Worm (Caenorhabditis elegans) whole organism, L4/young adult: Measurements from ENCODE around the gene T16G12.4.
A peak's percentile ranks its signal among the peaks of the same experiment; 100 is the strongest.

Experiments
- W03F9.2 ChIP-seq: fragments of 150-350 bp; optimal IDR thresholded peaks from 2 replicates; lab custom pipeline; 2014; ENCODE audit warnings: missing biosample characterization, missing genetic modification characterization
- dao-5 ChIP-seq: sonication (generic microtip); optimal IDR thresholded peaks from 2 replicates; lab custom pipeline; 2016; ENCODE audit warnings: missing genotype, missing genetic modification characterization, moderate library complexity, missing compliant biosample characterization
- him-1 ChIP-seq: sonication (generic microtip); optimal IDR thresholded peaks from 2 replicates; lab custom pipeline; 2016; ENCODE audit warnings: missing genotype, missing genetic modification reagents, missing genetic modification characterization, missing compliant biosample characterization

Gene T16G12.4

ce11 chrIII:10057518-10057917, at the start of gene T16G12.4:
Gene T16G12.4 (plus strand): TSS chrIII:10057818.
- no peak for TF ChIP-seq him-1
- TF ChIP-seq W03F9.2 (tag; lab: Kevin White, UChicago) = no peak
- no peak for TF ChIP-seq dao-5

ce11 chrIII:10010117-10010516, 47.5 kb upstream of the T16G12.4 start, which contains the start of gene fbxa-155:
Gene fbxa-155 (minus strand): TSS chrIII:10010217.
- TF ChIP-seq him-1 = no peak
- TF ChIP-seq dao-5 = no peak
- no peak for TF ChIP-seq W03F9.2 (tag; lab: Kevin White, UChicago)

ce11 chrIII:10012136-10012535, 45.5 kb upstream of the T16G12.4 start, which contains the start of gene C05B5.16:
Gene C05B5.16 (plus strand): TSS chrIII:10012436.
- TF ChIP-seq him-1 (no peak), dao-5 (no peak), W03F9.2 (tag; lab: Kevin White, UChicago) (no peak)

- TF ChIP-seq dao-5 = no peak
- TF ChIP-seq him-1 = peak; percentile 68
- peak; percentile 82 for TF ChIP-seq W03F9.2 (tag; lab: Kevin White, UChicago)
These were observed 41.1 kb upstream of the T16G12.4 start, which contains the start of gene rgs-1 for ce11 chrIII:10016413-10017051. Gene rgs-1 (minus strand): TSS chrIII:10016558.

ce11 chrIII:10018007-10018406, 39.6 kb upstream of the T16G12.4 start:
- no peak for TF ChIP-seq dao-5
- TF ChIP-seq W03F9.2 (tag; lab: Kevin White, UChicago) = no peak
- TF ChIP-seq him-1 = no peak

- TF ChIP-seq dao-5 (no peak), W03F9.2 (tag; lab: Kevin White, UChicago) (no peak), him-1 (no peak)
These were observed 34.2 kb upstream of the T16G12.4 start, which contains the start of gene ins-21 for ce11 chrIII:10023452-10023851. Gene ins-21 (plus strand): TSS chrIII:10023752.

- TF ChIP-seq W03F9.2 (tag; lab: Kevin White, UChicago) (no peak), him-1 (no peak), dao-5 (no peak)
These were observed 31.6 kb upstream of the T16G12.4 start, which contains the start of gene ins-22 for ce11 chrIII:10025989-10026388. Gene ins-22 (plus strand): TSS chrIII:10026289.

- TF ChIP-seq W03F9.2 (tag; lab: Kevin White, UChicago) (no peak), him-1 (no peak)
These were observed 29.7 kb upstream of the T16G12.4 start, which contains the start of gene ins-23 for ce11 chrIII:10027947-10028346. Gene ins-23 (plus strand): TSS chrIII:10028247.

- TF ChIP-seq W03F9.2 (tag; lab: Kevin White, UChicago) (no peak), dao-5 (no peak), him-1 (no peak)
These were observed 27.1 kb upstream of the T16G12.4 start, which contains the start of gene M04D8.4 for ce11 chrIII:10030549-10030948. Gene M04D8.4 (minus strand): TSS chrIII:10030649.

- no peak for TF ChIP-seq him-1
- no peak for TF ChIP-seq W03F9.2 (tag; lab: Kevin White, UChicago)
- TF ChIP-seq dao-5 = no peak
These were observed 24.4 kb upstream of the T16G12.4 start, which contains the start of gene M04D8.5 for ce11 chrIII:10033213-10033612. Gene M04D8.5 (minus strand): TSS chrIII:10033313.

ce11 chrIII:10033881-10034280, 23.7 kb upstream of the T16G12.4 start, which contains the start of gene M04D8.8:
Gene M04D8.8 (plus strand): TSS chrIII:10034181.
- no peak for TF ChIP-seq W03F9.2 (tag; lab: Kevin White, UChicago)
- TF ChIP-seq dao-5 = no peak
- TF ChIP-seq him-1 = no peak

- TF ChIP-seq W03F9.2 (tag; lab: Kevin White, UChicago) = no peak
- TF ChIP-seq dao-5 = no peak
- TF ChIP-seq him-1 = no peak
These were observed 21.8 kb upstream of the T16G12.4 start, which contains the start of gene xbx-3 for ce11 chrIII:10035783-10036182. Gene xbx-3 (plus strand): TSS chrIII:10035945.

ce11 chrIII:10037150-10037549, 20.5 kb upstream of the T16G12.4 start, which contains the start of gene M04D8.7:
Gene M04D8.7 (plus strand): TSS chrIII:10037450.
- TF ChIP-seq W03F9.2 (tag; lab: Kevin White, UChicago) = no peak
- no peak for TF ChIP-seq him-1
- TF ChIP-seq dao-5 = no peak

- no peak for TF ChIP-seq W03F9.2 (tag; lab: Kevin White, UChicago)
- TF ChIP-seq dao-5 = no peak
These were observed 17.6 kb upstream of the T16G12.4 start, which contains the start of gene T16G12.7 for ce11 chrIII:10040013-10040412. Gene T16G12.7 (minus strand): TSS chrIII:10040113.

ce11 chrIII:10049682-10050081, 7.9 kb upstream of the T16G12.4 start, which contains the start of gene T16G12.1:
Gene T16G12.1 (minus strand): TSS chrIII:10049857.
- TF ChIP-seq W03F9.2 (tag; lab: Kevin White, UChicago) (no peak), dao-5 (no peak), him-1 (no peak)
